Worm (Caenorhabditis elegans) whole organism, mixed stage, embryonic: Measurements from ENCODE around the gene odd-2.
A peak's percentile ranks its signal among the peaks of the same experiment; 100 is the strongest.

Source experiments
- M03D4.4 ChIP-seq: sonication (generic microtip); optimal IDR thresholded peaks from 2 replicates; lab custom pipeline; 2017; ENCODE audit warnings: mild to moderate bottlenecking, missing genetic modification characterization, missing compliant biosample characterization
- bed-3 ChIP-seq: fragments of 200-800 bp; sonication (Bioruptor generic); optimal IDR thresholded peaks from 3 replicates; lab custom pipeline; 2018; ENCODE audit warnings: mild to moderate bottlenecking, missing genetic modification characterization, moderate library complexity, missing compliant biosample characterization
- blmp-1 ChIP-seq: fragments of 150-350 bp; optimal IDR thresholded peaks from 2 replicates; lab custom pipeline; 2014; ENCODE audit warnings: missing biosample characterization, missing genetic modification characterization
- ceh-39 ChIP-seq: fragments of 150-350 bp; optimal IDR thresholded peaks from 2 replicates; lab custom pipeline; 2014; ENCODE audit warnings: missing biosample characterization, missing genetic modification characterization
- ceh-43 ChIP-seq: fragments of 200-800 bp; sonication (Bioruptor generic); optimal IDR thresholded peaks from 2 replicates; lab custom pipeline; 2018; ENCODE audit warnings: mild to moderate bottlenecking, missing genetic modification characterization, moderate library complexity, missing compliant biosample characterization
- ces-1 ChIP-seq: fragments of 150-350 bp; optimal IDR thresholded peaks from 2 replicates; lab custom pipeline; 2014; ENCODE audit warnings: missing biosample characterization, missing genetic modification reagents, missing genetic modification characterization
- cnd-1 ChIP-seq: fragments of 200-800 bp; sonication (Bioruptor generic); optimal IDR thresholded peaks from 2 replicates; lab custom pipeline; 2018; ENCODE audit warnings: mild to moderate bottlenecking, missing genetic modification characterization, missing compliant biosample characterization
- elt-3 ChIP-seq: fragments of 150-350 bp; optimal IDR thresholded peaks from 2 replicates; lab custom pipeline; 2014; ENCODE audit warnings: missing biosample characterization, missing genetic modification characterization
- flh-1 ChIP-seq: fragments of 200-800 bp; sonication (Bioruptor generic); optimal IDR thresholded peaks from 2 replicates; lab custom pipeline; 2018; ENCODE audit warnings: mild to moderate bottlenecking, missing genetic modification characterization, moderate library complexity, missing compliant biosample characterization
- ham-2 ChIP-seq: fragments of 200-800 bp; sonication (Bioruptor generic); optimal IDR thresholded peaks from 2 replicates; lab custom pipeline; 2018; ENCODE audit warnings: mild to moderate bottlenecking, missing genetic modification characterization, missing compliant biosample characterization
- hlh-1 ChIP-seq: fragments of 150-350 bp; optimal IDR thresholded peaks from 2 replicates; lab custom pipeline; 2014; ENCODE audit warnings: missing biosample characterization, missing genetic modification reagents, missing genetic modification characterization
- lin-13 ChIP-seq: fragments of 150-350 bp; optimal IDR thresholded peaks from 2 replicates; lab custom pipeline; 2014; ENCODE audit warnings: missing biosample characterization, missing genetic modification characterization
- lin-32 ChIP-seq: fragments of 200-800 bp; sonication (Bioruptor generic); optimal IDR thresholded peaks from 2 replicates; lab custom pipeline; 2018; ENCODE audit warnings: mild to moderate bottlenecking, missing genetic modification characterization, missing compliant biosample characterization
- lsy-2 ChIP-seq: fragments of 150-350 bp; optimal IDR thresholded peaks from 2 replicates; lab custom pipeline; 2014; ENCODE audit warnings: missing biosample characterization, missing genetic modification characterization
- mep-1 ChIP-seq: fragments of 150-350 bp; optimal IDR thresholded peaks from 2 replicates; lab custom pipeline; 2017; ENCODE audit warnings: missing biosample characterization, missing genetic modification reagents, missing genetic modification characterization, inconsistent platforms
- mls-2 ChIP-seq: sonication (generic microtip); optimal IDR thresholded peaks from 2 replicates; lab custom pipeline; 2016; ENCODE audit warnings: mild to moderate bottlenecking, missing genetic modification characterization, moderate library complexity, missing compliant biosample characterization
- nhr-2 ChIP-seq: fragments of 150-350 bp; optimal IDR thresholded peaks from 2 replicates; lab custom pipeline; 2014; ENCODE audit warnings: missing biosample characterization, missing genetic modification characterization
- nhr-237 ChIP-seq: fragments of 150-350 bp; optimal IDR thresholded peaks from 2 replicates; lab custom pipeline; 2014; ENCODE audit warnings: missing biosample characterization, missing genetic modification characterization
- nhr-76 ChIP-seq: sonication (generic microtip); optimal IDR thresholded peaks from 2 replicates; lab custom pipeline; 2017; ENCODE audit warnings: missing biosample characterization, missing genetic modification characterization
- pha-4 ChIP-seq: fragments of 150-350 bp; optimal IDR thresholded peaks from 2 replicates; lab custom pipeline; 2018; ENCODE audit warnings: missing biosample characterization, missing genetic modification reagents, missing genetic modification characterization
- snpc-4 ChIP-seq: fragments of 150-350 bp; optimal IDR thresholded peaks from 2 replicates; lab custom pipeline; 2014; ENCODE audit warnings: missing biosample characterization, missing genetic modification characterization
- sptf-1 ChIP-seq: sonication (generic microtip); optimal IDR thresholded peaks from 2 replicates; lab custom pipeline; 2017; ENCODE audit warnings: mild to moderate bottlenecking, missing genetic modification characterization, moderate library complexity, missing compliant biosample characterization
- tbx-8 ChIP-seq: fragments of 200-800 bp; sonication (Bioruptor generic); optimal IDR thresholded peaks from 2 replicates; lab custom pipeline; 2018; ENCODE audit warnings: mild to moderate bottlenecking, missing genetic modification characterization, moderate library complexity, missing compliant biosample characterization
- unc-120 ChIP-seq: sonication (generic microtip); optimal IDR thresholded peaks from 2 replicates; lab custom pipeline; 2017; ENCODE audit warnings: missing genetic modification characterization, missing compliant biosample characterization; ENCODE audit not compliant: poor library complexity, severe bottlenecking
- unc-39 ChIP-seq: fragments of 150-350 bp; optimal IDR thresholded peaks from 2 replicates; lab custom pipeline; 2014; ENCODE audit warnings: missing biosample characterization, missing genetic modification characterization
- unc-62 ChIP-seq: fragments of 150-350 bp; optimal IDR thresholded peaks from 2 replicates; lab custom pipeline; 2014; ENCODE audit warnings: missing biosample characterization, missing genetic modification reagents, missing genetic modification characterization
- zip-8 ChIP-seq: fragments of 150-350 bp; optimal IDR thresholded peaks from 2 replicates; lab custom pipeline; 2014; ENCODE audit warnings: missing biosample characterization, missing genetic modification characterization
- ztf-11 ChIP-seq: fragments of 150-350 bp; optimal IDR thresholded peaks from 2 replicates; lab custom pipeline; 2014; ENCODE audit warnings: missing biosample characterization, missing genetic modification characterization

The odd-2 gene

ce11 chrX:6167376-6167775 is 7.0 kb upstream of the odd-2 start:
- no peak for TF ChIP-seq nhr-76
- no peak for TF ChIP-seq ztf-11 (tag; lab: Kevin White, UChicago)

ce11 chrX:6162037-6162436 is 1.7 kb upstream of the odd-2 start:
- TF ChIP-seq nhr-237 (tag; lab: Kevin White, UChicago) (no peak), unc-39 (tag; lab: Kevin White, UChicago) (no peak), nhr-2 (tag; lab: Kevin White, UChicago) (no peak), ces-1 (GFP tag; lab: Kevin White, UChicago) (no peak), sptf-1 (tag; lab: Kevin White, UChicago) (no peak), blmp-1 (tag; lab: Kevin White, UChicago) (no peak), zip-8 (tag; lab: Kevin White, UChicago) (no peak), nhr-76 (no peak), unc-62 (GFP tag; lab: Kevin White, UChicago) (no peak), lsy-2 (no peak), snpc-4 (tag; lab: Kevin White, UChicago) (no peak), lin-32 (GFP tag; lab: Kevin White, UChicago) (no peak)

- TF ChIP-seq mep-1 (tag; lab: Kevin White, UChicago) (no peak), ham-2 (no peak), unc-120 (tag; lab: Kevin White, UChicago) (no peak), bed-3 (GFP tag; lab: Kevin White, UChicago) (no peak), tbx-8 (GFP tag; lab: Kevin White, UChicago) (no peak), blmp-1 (tag; lab: Kevin White, UChicago) (no peak), cnd-1 (tag; lab: Kevin White, UChicago) (no peak), sptf-1 (tag; lab: Kevin White, UChicago) (no peak), lin-32 (GFP tag; lab: Kevin White, UChicago) (no peak), lin-13 (tag; lab: Kevin White, UChicago) (no peak)
- TF ChIP-seq, all 35 proteins: peak for 0
Observed at ce11 chrX:6159562-6159961, 765 bp downstream of the odd-2 start.

ce11 chrX:6157411-6157916 is 2.9 kb downstream of the odd-2 start:
- TF ChIP-seq ces-1 (GFP tag; lab: Kevin White, UChicago) (no peak), M03D4.4 (tag; lab: Kevin White, UChicago) (no peak), flh-1 (GFP tag; lab: Kevin White, UChicago) (no peak), ceh-43 (GFP tag; lab: Kevin White, UChicago) (no peak), ztf-11 (tag; lab: Kevin White, UChicago) (no peak), elt-3 (tag; lab: Kevin White, UChicago) (no peak), lin-32 (GFP tag; lab: Kevin White, UChicago) (no peak), tbx-8 (GFP tag; lab: Kevin White, UChicago) (no peak), nhr-237 (tag; lab: Kevin White, UChicago) (no peak), unc-120 (tag; lab: Kevin White, UChicago) (no peak), snpc-4 (tag; lab: Kevin White, UChicago) (no peak), mep-1 (tag; lab: Kevin White, UChicago) (no peak), pha-4 (tag; lab: Kevin White, UChicago) (no peak), mls-2 (no peak), sptf-1 (tag; lab: Kevin White, UChicago) (no peak), hlh-1 (tag; lab: Kevin White, UChicago) (no peak), ceh-39 (tag; lab: Kevin White, UChicago) (no peak)
- TF ChIP-seq, all 35 proteins: peak for 0

ce11 chrX:6155436-6155835 is 4.9 kb downstream of the odd-2 start:
- TF ChIP-seq M03D4.4 (tag; lab: Kevin White, UChicago) (no peak), lin-32 (GFP tag; lab: Kevin White, UChicago) (no peak), ztf-11 (tag; lab: Kevin White, UChicago) (no peak), ces-1 (GFP tag; lab: Kevin White, UChicago) (peak; percentile 85), nhr-237 (tag; lab: Kevin White, UChicago) (no peak), bed-3 (GFP tag; lab: Kevin White, UChicago) (no peak)
